Worm (Caenorhabditis elegans) whole organism, midembryonic: ENCODE measurements around the gene pals-23.

Experiments
- T22C8.4 ChIP-seq: fragments of 200-800 bp; sonication (Bioruptor generic); IDR thresholded peaks from 2 replicates; pipeline ENCODE4 v1.3.6; 2022; ENCODE audit warnings: missing genetic modification characterization, missing compliant biosample characterization
- cog-1 ChIP-seq: sonication (generic microtip); optimal IDR thresholded peaks from 2 replicates; lab custom pipeline; 2016; ENCODE audit warnings: missing genetic modification characterization, missing compliant biosample characterization
- flt-1 ChIP-seq: fragments of 200-800 bp; sonication (Bioruptor generic); IDR thresholded peaks from 2 replicates; pipeline ENCODE4 v1.3.6; 2022; ENCODE audit warnings: missing genetic modification characterization, missing compliant biosample characterization
- tab-1 ChIP-seq: fragments of 200-800 bp; sonication (Bioruptor generic); IDR thresholded peaks from 2 replicates; pipeline ENCODE4 v1.3.6; 2022; ENCODE audit warnings: missing genetic modification characterization, missing compliant biosample characterization
- ztf-23 ChIP-seq: fragments of 200-800 bp; sonication (Bioruptor generic); IDR thresholded peaks from 2 replicates; pipeline ENCODE4 v1.3.6; 2022; ENCODE audit warnings: missing genetic modification reagents, missing genetic modification characterization, missing compliant biosample characterization
- ztf-29 ChIP-seq: fragments of 200-800 bp; sonication (Bioruptor generic); IDR thresholded peaks from 2 replicates; pipeline ENCODE4 v1.3.6; 2022; ENCODE audit warnings: missing genetic modification reagents, missing genetic modification characterization, missing compliant biosample characterization

- no peak for TF ChIP-seq flt-1 (GFP tag; lab: Robert Waterston, UW)
- no peak for TF ChIP-seq ztf-23 (GFP tag; lab: Robert Waterston, UW)
- TF ChIP-seq ztf-29 (GFP tag; lab: Robert Waterston, UW), result no peak
- TF ChIP-seq cog-1 (tag; lab: Kevin White, UChicago), result no peak
- TF ChIP-seq tab-1 (GFP tag; lab: Robert Waterston, UW), result no peak
- TF ChIP-seq T22C8.4, result no peak
Measured at ce11 chrIII:147570-148076, 23.0 kb downstream of the pals-23 start, which contains the start of gene sqst-5.
